Worm (Caenorhabditis elegans) whole organism, young adult: ENCODE measurements around the gene R02E12.12.

Experiments
- K11D2.4 ChIP-seq: fragments of 200-800 bp; sonication (Bioruptor generic); IDR thresholded peaks from 2 replicates; pipeline ENCODE4 v1.3.6; 2022; ENCODE audit warnings: missing genetic modification reagents, missing genetic modification characterization, missing compliant biosample characterization
- Y67H2A.10 ChIP-seq: fragments of 200-800 bp; sonication (Bioruptor generic); conservative IDR thresholded peaks from 2 replicates; pipeline ENCODE4 v1.3.6; 2022; ENCODE audit warnings: missing genetic modification reagents, missing genetic modification characterization, missing compliant biosample characterization
- attf-3 ChIP-seq: fragments of 200-800 bp; sonication (Bioruptor generic); conservative IDR thresholded peaks from 2 replicates; pipeline ENCODE4 v1.3.6; 2022; ENCODE audit warnings: missing genetic modification reagents, missing genetic modification characterization, missing compliant biosample characterization
- bed-2 ChIP-seq: fragments of 200-800 bp; sonication (Bioruptor generic); IDR thresholded peaks from 2 replicates; pipeline ENCODE4 v1.3.6; 2022; ENCODE audit warnings: missing genetic modification reagents, missing genetic modification characterization, missing compliant biosample characterization
- lin-26 ChIP-seq: fragments of 200-800 bp; sonication (Bioruptor generic); IDR thresholded peaks from 2 replicates; pipeline ENCODE4 v1.3.6; 2022; ENCODE audit warnings: missing genetic modification reagents, missing genetic modification characterization, missing compliant biosample characterization
- madf-3 ChIP-seq: fragments of 200-800 bp; sonication (Bioruptor generic); IDR thresholded peaks from 2 replicates; pipeline ENCODE4 v1.3.6; 2022; ENCODE audit warnings: missing genetic modification reagents, missing genetic modification characterization, missing compliant biosample characterization
- mel-28 ChIP-seq: sonication (generic microtip); optimal IDR thresholded peaks from 2 replicates; lab custom pipeline; 2016; ENCODE audit warnings: borderline replicate concordance, mild to moderate bottlenecking, missing genetic modification characterization, missing compliant biosample characterization
- nfya-1 ChIP-seq: sonication (generic microtip); optimal IDR thresholded peaks from 2 replicates; lab custom pipeline; 2017; ENCODE audit warnings: antibody characterized with exemption, missing compliant biosample characterization, missing genetic modification characterization, borderline replicate concordance; ENCODE audit not compliant: insufficient read depth
- sea-2 ChIP-seq: fragments of 200-800 bp; sonication (Bioruptor generic); IDR thresholded peaks from 2 replicates; pipeline ENCODE4 v1.3.6; 2022; ENCODE audit warnings: missing genetic modification characterization, missing compliant biosample characterization
- snpc-4 ChIP-seq, 5 experiments: fragments of 150-350 bp in 1 of 5; sonication (generic microtip) in 4 of 5; optimal IDR thresholded peaks; 2 replicates each; lab custom pipeline; 2014 to 2018; ENCODE audit warnings: missing genetic modification characterization in 5 of 5, missing biosample characterization in 3 of 5, antibody characterized with exemption in 2 of 5, mild to moderate bottlenecking in 2 of 5, missing compliant biosample characterization in 2 of 5, missing genotype in 2 of 5, moderate library complexity in 2 of 5, missing genetic modification reagents in 1 of 5
- unc-62 ChIP-seq: fragments of 150-350 bp; optimal IDR thresholded peaks from 2 replicates; lab custom pipeline; 2014; ENCODE audit warnings: missing biosample characterization, missing genetic modification reagents, missing genetic modification characterization
- ztf-6 ChIP-seq: fragments of 200-800 bp; sonication (Bioruptor generic); IDR thresholded peaks from 2 replicates; pipeline ENCODE4 v1.3.6; 2022; ENCODE audit warnings: missing genetic modification reagents, missing genetic modification characterization, missing compliant biosample characterization

- no peak for TF ChIP-seq sea-2 (GFP tag; lab: Robert Waterston, UW)
- no peak for TF ChIP-seq unc-62
- TF ChIP-seq ztf-6 (GFP tag; lab: Robert Waterston, UW) = no peak
- TF ChIP-seq bed-2 (GFP tag; lab: Robert Waterston, UW) = no peak
- TF ChIP-seq lin-26 = no peak
- TF ChIP-seq Y67H2A.10 (GFP tag; lab: Robert Waterston, UW) = no peak
- TF ChIP-seq madf-3 (GFP tag; lab: Robert Waterston, UW) = no peak
- no peak for TF ChIP-seq mel-28
- no peak for TF ChIP-seq snpc-4 (GFP tag; optimal IDR thresholded peaks at IDR 0.05; lab: Kevin White, UChicago)
- TF ChIP-seq snpc-4 (tag; optimal IDR thresholded peaks at IDR 0.05; lab: Kevin White, UChicago) = no peak
- TF ChIP-seq nfya-1 (tag; lab: Kevin White, UChicago) = no peak
- no peak for TF ChIP-seq K11D2.4 (GFP tag; lab: Robert Waterston, UW)
- TF ChIP-seq attf-3 (GFP tag; lab: Robert Waterston, UW) = no peak
These were observed 26.6 kb upstream of the R02E12.12 start for ce11 chrX:3976755-3977154.
